Fruit fly (Drosophila melanogaster) whole organism, embryonic: ENCODE measurements around the gene CG33110.

Experiments used
- Adf1 ChIP-seq: fragments of 200-800 bp; sonication (Bioruptor generic); IDR thresholded peaks from 2 replicates; pipeline ENCODE4 v1.3.6; 2022; ENCODE audit warnings: missing biosample characterization, missing genetic modification characterization
- CG10147 ChIP-seq: fragments of 200-800 bp; sonication (Bioruptor generic); optimal IDR thresholded peaks from 2 replicates; lab custom pipeline; 2019; ENCODE audit warnings: missing biosample characterization, mild to moderate bottlenecking, missing genetic modification characterization, moderate library complexity
- CG10209 ChIP-seq: fragments of 200-800 bp; sonication (Bioruptor generic); optimal IDR thresholded peaks from 3 replicates; lab custom pipeline; 2017; ENCODE audit warnings: missing biosample characterization, mild to moderate bottlenecking, missing genetic modification characterization, missing genetic modification reagents
- CG10462 ChIP-seq: fragments of 200-800 bp; sonication (Bioruptor generic); optimal IDR thresholded peaks from 2 replicates; lab custom pipeline; 2016; ENCODE audit warnings: missing biosample characterization, missing genetic modification characterization
- CG12104 ChIP-seq: fragments of 200-800 bp; sonication (Bioruptor generic); optimal IDR thresholded peaks from 3 replicates; lab custom pipeline; 2016; ENCODE audit warnings: missing biosample characterization, missing genetic modification characterization
- CG12391 ChIP-seq: fragments of 200-800 bp; sonication (Bioruptor generic); optimal IDR thresholded peaks from 3 replicates; lab custom pipeline; 2018; ENCODE audit warnings: missing biosample characterization, mild to moderate bottlenecking, missing genetic modification characterization, moderate library complexity
- CG12744 ChIP-seq: fragments of 200-800 bp; sonication (Bioruptor generic); optimal IDR thresholded peaks from 2 replicates; lab custom pipeline; 2016; ENCODE audit warnings: missing biosample characterization, missing genetic modification characterization
- CG14965 ChIP-seq: fragments of 200-800 bp; sonication (Bioruptor generic); optimal IDR thresholded peaks from 2 replicates; lab custom pipeline; 2016; ENCODE audit warnings: missing biosample characterization, missing genetic modification characterization, borderline replicate concordance
- CG15601 ChIP-seq: fragments of 200-800 bp; sonication (Bioruptor generic); optimal IDR thresholded peaks from 3 replicates; lab custom pipeline; 2019; ENCODE audit warnings: missing biosample characterization, mild to moderate bottlenecking, missing genetic modification characterization, moderate library complexity
- CG16779 ChIP-seq: fragments of 200-800 bp; sonication (Bioruptor generic); IDR thresholded peaks from 2 replicates; pipeline ENCODE4 v1.3.6; 2022; ENCODE audit warnings: missing biosample characterization, missing genetic modification characterization
- CG17361 ChIP-seq: fragments of 200-800 bp; sonication (Bioruptor generic); IDR thresholded peaks from 3 replicates; pipeline ENCODE4 v1.3.6; 2022; ENCODE audit warnings: missing biosample characterization, missing genetic modification characterization
- CG17612 ChIP-seq: fragments of 200-800 bp; sonication (Bioruptor generic); IDR thresholded peaks from 2 replicates; pipeline ENCODE4 v1.3.6; 2022; ENCODE audit warnings: missing biosample characterization, missing genetic modification characterization
- CG17802 ChIP-seq: fragments of 200-800 bp; sonication (Bioruptor generic); optimal IDR thresholded peaks from 2 replicates; lab custom pipeline; 2018; ENCODE audit warnings: missing biosample characterization, mild to moderate bottlenecking, missing genetic modification characterization, moderate library complexity
- CG1792 ChIP-seq: fragments of 200-800 bp; sonication (Bioruptor generic); optimal IDR thresholded peaks from 2 replicates; lab custom pipeline; 2016; ENCODE audit warnings: missing biosample characterization, missing genetic modification characterization
- CG18599 ChIP-seq: fragments of 200-800 bp; sonication (Bioruptor generic); optimal IDR thresholded peaks from 3 replicates; lab custom pipeline; 2017; ENCODE audit warnings: missing biosample characterization, missing genetic modification characterization, mild to moderate bottlenecking, moderate library complexity, missing genetic modification reagents
- CG31224 ChIP-seq: fragments of 200-800 bp; sonication (Bioruptor generic); IDR thresholded peaks from 2 replicates; pipeline ENCODE4 v1.3.6; 2022; ENCODE audit warnings: missing biosample characterization, missing genetic modification characterization
- CG31365 ChIP-seq: fragments of 200-800 bp; sonication (Bioruptor generic); optimal IDR thresholded peaks from 2 replicates; lab custom pipeline; 2018; ENCODE audit warnings: missing biosample characterization, mild to moderate bottlenecking, missing genetic modification characterization
- CG31388 ChIP-seq: fragments of 200-800 bp; sonication (Bioruptor generic); optimal IDR thresholded peaks from 2 replicates; lab custom pipeline; 2016; ENCODE audit warnings: missing biosample characterization, missing genetic modification characterization
- CG33557 ChIP-seq: fragments of 200-800 bp; sonication (Bioruptor generic); optimal IDR thresholded peaks from 2 replicates; lab custom pipeline; 2019; ENCODE audit warnings: missing biosample characterization, mild to moderate bottlenecking, missing genetic modification characterization, moderate library complexity
- CG34422 ChIP-seq: fragments of 200-800 bp; sonication (Bioruptor generic); IDR thresholded peaks from 3 replicates; pipeline ENCODE4 v1.3.6; 2022; ENCODE audit warnings: missing biosample characterization, missing genetic modification characterization
- CG3995 ChIP-seq: fragments of 200-800 bp; sonication (Bioruptor generic); optimal IDR thresholded peaks from 3 replicates; lab custom pipeline; 2016; ENCODE audit warnings: missing biosample characterization, missing genetic modification characterization
- CG4282 ChIP-seq: fragments of 200-800 bp; sonication (Bioruptor generic); optimal IDR thresholded peaks from 2 replicates; lab custom pipeline; 2016; ENCODE audit warnings: missing biosample characterization, missing genetic modification characterization
- CG6175 ChIP-seq: fragments of 200-800 bp; sonication (Bioruptor generic); IDR thresholded peaks from 3 replicates; pipeline ENCODE4 v1.3.6; 2022; ENCODE audit warnings: missing biosample characterization, missing genetic modification characterization
- CG7839 ChIP-seq: fragments of 200-800 bp; sonication (Bioruptor generic); optimal IDR thresholded peaks from 3 replicates; lab custom pipeline; 2018; ENCODE audit warnings: missing biosample characterization, mild to moderate bottlenecking, missing genetic modification characterization, moderate library complexity
- CG9215 ChIP-seq: fragments of 200-800 bp; sonication (Bioruptor generic); IDR thresholded peaks from 2 replicates; pipeline ENCODE4 v1.3.6; 2022; ENCODE audit warnings: missing biosample characterization, missing genetic modification characterization
- CG9609 ChIP-seq: fragments of 200-800 bp; sonication (Bioruptor generic); optimal IDR thresholded peaks from 3 replicates; lab custom pipeline; 2016; ENCODE audit warnings: missing biosample characterization, missing genetic modification characterization
- CG9797 ChIP-seq: fragments of 200-800 bp; sonication (Bioruptor generic); optimal IDR thresholded peaks from 3 replicates; lab custom pipeline; 2018; ENCODE audit warnings: missing biosample characterization, mild to moderate bottlenecking, missing genetic modification characterization
- CkIIα-i1 ChIP-seq: fragments of 200-800 bp; sonication (Bioruptor generic); IDR thresholded peaks from 2 replicates; pipeline ENCODE4 v1.3.6; 2022; ENCODE audit warnings: missing biosample characterization, missing genetic modification characterization
- Dbx ChIP-seq: fragments of 200-800 bp; sonication (Bioruptor generic); IDR thresholded peaks from 3 replicates; pipeline ENCODE4 v1.3.6; 2022; ENCODE audit warnings: missing biosample characterization, missing genetic modification characterization
- Dip3 ChIP-seq: fragments of 200-800 bp; sonication (Bioruptor generic); optimal IDR thresholded peaks from 3 replicates; lab custom pipeline; 2016; ENCODE audit warnings: missing biosample characterization, missing genetic modification characterization
- E2f2 ChIP-seq: fragments of 200-800 bp; sonication (Bioruptor generic); IDR thresholded peaks from 2 replicates; pipeline ENCODE4 v1.3.6; 2022; ENCODE audit warnings: missing biosample characterization, missing genetic modification characterization
- Eip74EF ChIP-seq, 2 experiments: fragments of 200-800 bp in 1 of 2; fragments of >200 bp in 1 of 2; sonication (Bioruptor generic) in 1 of 2; optimal IDR thresholded peaks; 2 replicates each; lab custom pipeline; 2017 to 2019; ENCODE audit warnings: missing biosample characterization in 2 of 2, missing genetic modification characterization in 2 of 2, mild to moderate bottlenecking in 1 of 2, moderate library complexity in 1 of 2
- Gug ChIP-seq: fragments of 200-800 bp; sonication (Bioruptor generic); IDR thresholded peaks from 4 replicates; pipeline ENCODE4 v1.3.6; 2022; ENCODE audit warnings: missing biosample characterization, missing genetic modification characterization
- NC2α ChIP-seq: fragments of 200-800 bp; sonication (Bioruptor generic); optimal IDR thresholded peaks from 2 replicates; lab custom pipeline; 2016; ENCODE audit warnings: missing biosample characterization, missing genetic modification characterization
- btn ChIP-seq: fragments of 200-800 bp; sonication (Bioruptor generic); optimal IDR thresholded peaks from 2 replicates; lab custom pipeline; 2016; ENCODE audit warnings: missing biosample characterization, missing genetic modification characterization
- da ChIP-seq: fragments of 200-800 bp; sonication (Bioruptor generic); optimal IDR thresholded peaks from 2 replicates; lab custom pipeline; 2016; ENCODE audit warnings: missing biosample characterization, missing genetic modification characterization
- dati ChIP-seq: fragments of 200-800 bp; sonication (Bioruptor generic); IDR thresholded peaks from 2 replicates; pipeline ENCODE4 v1.3.6; 2022; ENCODE audit warnings: missing biosample characterization, missing genetic modification characterization
- dm ChIP-seq: fragments of 200-800 bp; sonication (Bioruptor generic); optimal IDR thresholded peaks from 3 replicates; lab custom pipeline; 2016; ENCODE audit warnings: missing biosample characterization, missing genetic modification characterization
- dpn ChIP-seq, 2 experiments: fragments of 200-800 bp; sonication (Bioruptor generic); optimal IDR thresholded peaks; 3 replicates each; lab custom pipeline; 2016; ENCODE audit warnings: missing biosample characterization in 2 of 2, missing genetic modification characterization in 2 of 2
- ems ChIP-seq: fragments of 200-800 bp; sonication (Bioruptor generic); optimal IDR thresholded peaks from 3 replicates; lab custom pipeline; 2016; ENCODE audit warnings: missing biosample characterization, missing genetic modification characterization
- gfzf ChIP-seq: fragments of 200-800 bp; sonication (Bioruptor generic); optimal IDR thresholded peaks from 2 replicates; lab custom pipeline; 2016; ENCODE audit warnings: missing biosample characterization, mild to moderate bottlenecking, missing genetic modification characterization, moderate library complexity
- her ChIP-seq: fragments of 200-800 bp; sonication (Bioruptor generic); optimal IDR thresholded peaks from 2 replicates; lab custom pipeline; 2016; ENCODE audit warnings: missing biosample characterization, missing genetic modification characterization
- nerfin-2 ChIP-seq: fragments of 200-800 bp; sonication (Bioruptor generic); IDR thresholded peaks from 2 replicates; pipeline ENCODE4 v1.3.6; 2022; ENCODE audit warnings: missing biosample characterization, missing genetic modification characterization; ENCODE audit not compliant: partially characterized antibody
- pan ChIP-seq, 4 experiments: fragments of >200 bp in 3 of 4; fragments of 200-800 bp in 1 of 4; sonication (Bioruptor generic) in 1 of 4; optimal IDR thresholded peaks in 3 of 4; IDR thresholded peaks in 1 of 4; 2 replicates each; pipeline versions ENCODE4 v1.3.6 to Lab custom; 2017 to 2022; ENCODE audit warnings: missing biosample characterization in 2 of 4, missing genetic modification characterization in 2 of 4, mixed read lengths in 1 of 4
- schlank ChIP-seq: fragments of 200-800 bp; sonication (Bioruptor generic); optimal IDR thresholded peaks from 2 replicates; lab custom pipeline; 2018; ENCODE audit warnings: missing biosample characterization, mild to moderate bottlenecking, missing genetic modification characterization
- sd ChIP-seq: fragments of 200-800 bp; sonication (Bioruptor generic); optimal IDR thresholded peaks from 3 replicates; lab custom pipeline; 2018; ENCODE audit warnings: missing biosample characterization, mild to moderate bottlenecking, missing genetic modification characterization, moderate library complexity
- slp2 ChIP-seq: fragments of 200-800 bp; sonication (Bioruptor generic); optimal IDR thresholded peaks from 2 replicates; lab custom pipeline; 2016; ENCODE audit warnings: missing biosample characterization, missing genetic modification characterization
- tap ChIP-seq: fragments of 200-800 bp; optimal IDR thresholded peaks from 3 replicates; lab custom pipeline; 2019; ENCODE audit warnings: missing biosample characterization, mild to moderate bottlenecking, missing genetic modification characterization, moderate library complexity
- ttk ChIP-seq: fragments of 200-800 bp; sonication (Bioruptor generic); IDR thresholded peaks from 2 replicates; pipeline ENCODE4 v2.1.2; 2022; ENCODE audit warnings: missing biosample characterization, missing genetic modification characterization
- twi ChIP-seq: fragments of 200-800 bp; optimal IDR thresholded peaks from 2 replicates; lab custom pipeline; 2019; ENCODE audit warnings: missing biosample characterization, mild to moderate bottlenecking, missing genetic modification characterization, moderate library complexity
- tx ChIP-seq: fragments of 200-800 bp; sonication (Bioruptor generic); optimal IDR thresholded peaks from 2 replicates; lab custom pipeline; 2016; ENCODE audit warnings: missing biosample characterization, missing genetic modification characterization

The CG33110 gene

DNA sequence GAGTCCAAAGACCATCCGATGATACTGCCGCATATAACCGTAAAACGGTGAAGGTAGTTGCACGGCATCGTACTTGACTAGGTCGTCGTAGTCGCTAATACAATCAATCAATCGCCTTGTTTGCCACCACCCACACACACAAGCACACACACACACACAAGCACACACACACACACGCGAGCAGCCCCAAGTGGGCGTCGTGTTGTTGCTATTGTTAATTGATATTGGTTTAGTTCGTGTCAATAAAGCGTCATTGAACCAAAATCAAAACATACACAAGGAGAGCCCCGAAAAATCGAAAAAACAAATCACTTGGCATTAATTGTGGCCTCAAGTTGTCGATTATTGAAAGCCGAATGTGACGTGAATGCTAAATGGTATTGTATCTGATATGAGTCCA, 26.5 kb downstream of the CG33110 start (continued):
- TF ChIP-seq tap (tag; lab: Kevin White, UChicago): peak; percentile 36
- peak; percentile 62 for TF ChIP-seq CG10209 (GFP tag; lab: Kevin White, UChicago)
- no peak for TF ChIP-seq ems (GFP tag; lab: Kevin White, UChicago)
- no peak for TF ChIP-seq Eip74EF (GFP tag; optimal IDR thresholded peaks at IDR 0.05; lab: Kevin White, UChicago)
- no peak for TF ChIP-seq CG31388 (GFP tag; lab: Kevin White, UChicago)
- TF ChIP-seq slp2 (GFP tag; lab: Kevin White, UChicago): no peak
- TF ChIP-seq ttk (GFP tag; lab: Robert Waterston, UW): no peak
- no peak for TF ChIP-seq CG10147 (GFP tag; lab: Kevin White, UChicago)
- no peak for TF ChIP-seq CG12104 (GFP tag; lab: Kevin White, UChicago)
- peak; percentile 66 for TF ChIP-seq CG15601
- peak; percentile 11 for TF ChIP-seq CG12391 (tag; lab: Kevin White, UChicago)
- TF ChIP-seq her (GFP tag; lab: Kevin White, UChicago): peak; percentile 29
- no peak for TF ChIP-seq CG6175 (GFP tag; lab: Robert Waterston, UW)
- peak; percentile 33; the same call in 1 of the 2 replicates for TF ChIP-seq E2f2
- peak; percentile 30 for TF ChIP-seq CG14965 (GFP tag; lab: Kevin White, UChicago)
- peak; percentile 56 for TF ChIP-seq CG33557
- TF ChIP-seq da (GFP tag; lab: Kevin White, UChicago): no peak
- peak; percentile 32 for TF ChIP-seq NC2α (GFP tag; lab: Kevin White, UChicago)
- TF ChIP-seq btn: no peak
- TF ChIP-seq CG4282: no peak
- TF ChIP-seq Dip3: no peak
- no peak for TF ChIP-seq CG31224
- no peak for TF ChIP-seq CG3995 (GFP tag; lab: Kevin White, UChicago)
- TF ChIP-seq CG17802 (tag; lab: Kevin White, UChicago): no peak
- TF ChIP-seq CG10462 (GFP tag; lab: Kevin White, UChicago): no peak
- TF ChIP-seq nerfin-2 (GFP tag; lab: Robert Waterston, UW): no peak
- TF ChIP-seq tx (GFP tag; lab: Kevin White, UChicago): no peak
- no peak for TF ChIP-seq gfzf (GFP tag; lab: Kevin White, UChicago)
- TF ChIP-seq Dbx: peak; percentile 42; the same call in 2 of the 3 replicates
- TF ChIP-seq sd (tag; lab: Kevin White, UChicago): peak; percentile 31
- TF ChIP-seq CG12744: peak; percentile 29
- TF ChIP-seq Adf1 (GFP tag; lab: Robert Waterston, UW): no peak
- TF ChIP-seq CG16779 (GFP tag; lab: Robert Waterston, UW): no peak
- TF ChIP-seq CkIIα-i1 (GFP tag; lab: Robert Waterston, UW): no peak
- TF ChIP-seq pan (optimal IDR thresholded peaks at IDR 0.05; lab: Kevin White, UChicago): no peak
- TF ChIP-seq pan (GFP tag; optimal IDR thresholded peaks at IDR 0.05 in 1 of 2, IDR thresholded peaks at IDR 0.05 in 1 of 2): no peak
- no peak for TF ChIP-seq CG17612 (GFP tag; lab: Robert Waterston, UW)
- TF ChIP-seq CG34422 (GFP tag; lab: Robert Waterston, UW): 0 out of 3 replicates have a peak, but pooled peaks have one; percentile 33
- TF ChIP-seq twi (tag; lab: Kevin White, UChicago): no peak
- peak; percentile 25 for TF ChIP-seq CG1792 (GFP tag; lab: Kevin White, UChicago)
- TF ChIP-seq CG9609: no peak
- no peak for TF ChIP-seq CG7839
- TF ChIP-seq Gug: no peak
- no peak for TF ChIP-seq CG9797 (GFP tag; lab: Kevin White, UChicago)
- no peak for TF ChIP-seq CG9215 (GFP tag; lab: Robert Waterston, UW)
- peak; percentile 46 for TF ChIP-seq schlank
- peak; percentile 55 for TF ChIP-seq CG18599 (GFP tag; lab: Kevin White, UChicago)
- TF ChIP-seq dpn (GFP tag; optimal IDR thresholded peaks at IDR 0.05; lab: Kevin White, UChicago): peak in 1 of 2 experiments; percentile 47
- no peak for TF ChIP-seq CG31365 (tag; lab: Kevin White, UChicago)
- TF ChIP-seq CG17361 (GFP tag; lab: Robert Waterston, UW): no peak
- peak; percentile 2 for TF ChIP-seq dm (GFP tag; lab: Kevin White, UChicago)
- no peak for TF ChIP-seq dati (GFP tag; lab: Robert Waterston, UW)
